Fruit fly (Drosophila melanogaster) whole organism, adult: ENCODE data around the gene sNPF.

ENCODE experiments used
- CG11617 ChIP-seq: fragments of 200-800 bp; sonication (Bioruptor generic); optimal IDR thresholded peaks from 2 replicates; lab custom pipeline; 2017; ENCODE audit warnings: mild to moderate bottlenecking, missing biosample characterization, missing genetic modification reagents, missing genetic modification characterization
- CG14711 ChIP-seq: fragments of 200-800 bp; sonication (Bioruptor generic); optimal IDR thresholded peaks from 2 replicates; lab custom pipeline; 2018; ENCODE audit warnings: missing biosample characterization, mild to moderate bottlenecking, missing genetic modification characterization, moderate library complexity
- CG5204 ChIP-seq: fragments of 200-800 bp; sonication (Bioruptor generic); optimal IDR thresholded peaks from 2 replicates; lab custom pipeline; 2016; ENCODE audit warnings: missing biosample characterization, missing genetic modification characterization
- Crg-1 ChIP-seq: fragments of 200-800 bp; sonication (Bioruptor generic); optimal IDR thresholded peaks from 2 replicates; lab custom pipeline; 2016; ENCODE audit warnings: missing biosample characterization, missing genetic modification characterization
- cic ChIP-seq: fragments of 200-800 bp; sonication (Bioruptor generic); optimal IDR thresholded peaks from 2 replicates; lab custom pipeline; 2017; ENCODE audit warnings: missing biosample characterization, mild to moderate bottlenecking, missing genetic modification characterization, moderate library complexity
- cnc ChIP-seq, 2 experiments: fragments of >200 bp; optimal IDR thresholded peaks; 2 replicates each; lab custom pipeline; 2017
- kay ChIP-seq: fragments of 200-800 bp; sonication (Bioruptor generic); peaks from one replicate; lab custom pipeline; 2016; ENCODE audit warnings: missing biosample characterization, missing genetic modification characterization, borderline replicate concordance
- toe ChIP-seq: fragments of 200-800 bp; sonication (Bioruptor generic); optimal IDR thresholded peaks from 2 replicates; lab custom pipeline; 2016; ENCODE audit warnings: missing biosample characterization, missing genetic modification characterization

DNA sequence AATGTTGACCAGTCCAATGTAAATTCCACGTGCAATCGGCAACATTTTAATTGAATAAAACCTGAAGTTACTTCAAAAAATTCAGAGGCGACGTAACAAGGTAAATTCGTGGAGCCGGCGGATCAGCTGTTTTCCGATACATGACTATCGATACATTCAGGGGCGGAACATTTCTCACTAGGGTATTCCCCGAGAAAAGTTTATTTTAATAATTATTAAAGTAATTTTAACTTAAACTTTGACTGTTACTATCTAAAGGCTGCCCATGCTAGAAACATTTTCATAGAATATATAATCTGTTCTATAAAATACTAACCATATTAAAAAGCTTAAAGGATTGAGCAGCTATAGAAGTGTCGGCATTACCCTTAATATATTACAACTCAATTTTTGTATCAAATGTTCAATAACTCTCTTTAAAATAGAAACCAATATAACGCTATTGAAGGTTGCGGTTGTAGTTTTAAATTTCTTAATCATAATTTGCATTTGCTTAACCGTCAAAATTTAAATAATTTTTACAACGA, 69.5 kb downstream of the sNPF start, which contains the start of the genes mRpS18B and Kua:
- TF ChIP-seq CG14711 (peak; percentile 55), cnc (optimal IDR thresholded peaks at IDR 0.05; lab: Kevin White, UChicago) (no peak), CG11617 (peak; percentile 41), CG5204 (GFP tag; lab: Kevin White, UChicago) (peak; percentile 18), toe (GFP tag; lab: Kevin White, UChicago) (peak; percentile 46), kay (no peak), cic (GFP tag; lab: Kevin White, UChicago) (no peak), Crg-1 (GFP tag; lab: Kevin White, UChicago) (peak; percentile 3)
